Worm (Caenorhabditis elegans): ENCODE data around the gene his-6.

DNA sequence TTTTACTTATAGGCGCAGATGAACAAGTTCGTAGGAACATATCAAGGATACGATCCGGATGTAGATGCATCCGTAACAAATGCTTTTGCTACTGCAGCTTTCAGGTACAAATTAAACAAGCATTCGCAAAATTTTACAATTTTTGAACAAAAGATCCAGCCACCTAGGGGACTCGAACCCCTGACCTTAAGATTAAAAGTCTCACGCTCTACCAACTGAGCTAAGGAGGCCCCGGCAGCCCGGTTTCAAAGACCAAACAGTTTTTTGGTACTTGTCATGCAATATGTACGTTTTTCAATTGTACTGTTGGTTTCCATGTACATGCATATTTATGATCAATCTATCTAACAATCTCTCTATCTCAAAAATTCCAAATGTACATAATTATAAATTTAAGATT, 35.4 kb downstream of the his-6 start:
- TF ChIP-seq him-1 (tag; optimal IDR thresholded peaks at IDR 0.05) (no peak), dao-5 (tag; optimal IDR thresholded peaks at IDR 0.05) (no peak), W03F9.2 (tag; optimal IDR thresholded peaks at IDR 0.05) (no peak)
